Worm (Caenorhabditis elegans): ENCODE data around the gene gpa-10.

- TF ChIP-seq ztf-29 (GFP tag; IDR thresholded peaks at IDR 0.05), result no peak
- TF ChIP-seq flt-1 (GFP tag; IDR thresholded peaks at IDR 0.05), result no peak
- no peak for TF ChIP-seq klf-2 (GFP tag; conservative IDR thresholded peaks at IDR 0.05)
- TF ChIP-seq T22C8.4 (GFP tag; IDR thresholded peaks at IDR 0.05), result no peak
- no peak for TF ChIP-seq ztf-23 (GFP tag; IDR thresholded peaks at IDR 0.05)
- no peak for TF ChIP-seq ref-1 (GFP tag; conservative IDR thresholded peaks at IDR 0.05)
- TF ChIP-seq tab-1 (GFP tag; IDR thresholded peaks at IDR 0.05), result no peak
These were observed 45.6 kb downstream of the gpa-10 start, which contains the start of gene dmsr-16 for ce11 chrV:6808962-6809361.
